Worm (Caenorhabditis elegans) whole organism, late embryonic: ENCODE results near the gene F55E10.1.

Experiments used
- C38D4.7 ChIP-seq: fragments of 200-800 bp; sonication (Bioruptor generic); optimal IDR thresholded peaks from 2 replicates; lab custom pipeline; 2018; ENCODE audit warnings: mild to moderate bottlenecking, missing genetic modification characterization, moderate library complexity, missing compliant biosample characterization
- ceh-31 ChIP-seq: sonication (generic microtip); optimal IDR thresholded peaks from 2 replicates; lab custom pipeline; 2016; ENCODE audit warnings: missing genetic modification characterization, missing compliant biosample characterization
- tbx-2 ChIP-seq: sonication (generic microtip); optimal IDR thresholded peaks from 2 replicates; lab custom pipeline; 2016; ENCODE audit warnings: missing genetic modification characterization, missing compliant biosample characterization
- unc-86 ChIP-seq: sonication (generic microtip); optimal IDR thresholded peaks from 2 replicates; lab custom pipeline; 2016; ENCODE audit warnings: missing genetic modification characterization, missing compliant biosample characterization

DNA sequence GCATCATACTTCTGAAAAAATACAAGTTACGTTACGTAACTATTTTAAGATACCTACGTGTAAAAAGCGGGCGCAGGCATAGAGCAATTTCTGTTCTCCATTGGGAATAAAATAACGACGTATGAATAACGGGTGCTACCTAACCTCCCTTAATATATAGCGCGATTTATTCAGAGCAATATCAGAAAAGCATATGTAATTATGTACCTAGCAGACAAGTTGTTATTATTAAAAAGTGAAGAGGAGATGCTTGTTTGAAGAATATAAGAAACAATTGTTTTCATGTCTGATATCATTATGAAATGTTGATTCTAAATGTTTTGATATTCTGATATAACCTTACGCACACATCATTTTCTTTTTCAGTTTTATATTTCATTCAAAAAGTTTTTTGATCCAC, 22.8 kb upstream of the F55E10.1 start, which contains the start of gene srh-11:
- TF ChIP-seq ceh-31 (tag; lab: Kevin White, UChicago) (no peak), C38D4.7 (GFP tag; lab: Kevin White, UChicago) (no peak), tbx-2 (tag; lab: Kevin White, UChicago) (no peak), unc-86 (tag; lab: Kevin White, UChicago) (no peak)
